Worm (Caenorhabditis elegans) whole organism, L4 larva: Measurements from ENCODE around the gene ldp-1.

Source experiments
- D1046.2 ChIP-seq: fragments of 200-800 bp; sonication (Bioruptor generic); IDR thresholded peaks from 2 replicates; pipeline ENCODE4 v1.3.6; 2022; ENCODE audit warnings: missing genetic modification characterization, missing compliant biosample characterization
- F10B5.3 ChIP-seq: sonication (generic microtip); optimal IDR thresholded peaks from 2 replicates; lab custom pipeline; 2016; ENCODE audit warnings: mild to moderate bottlenecking, missing genetic modification characterization, missing compliant biosample characterization
- F26F4.8 ChIP-seq: fragments of 200-800 bp; sonication (Bioruptor generic); conservative IDR thresholded peaks from 2 replicates; pipeline ENCODE4 v1.3.6; 2022; ENCODE audit warnings: missing genetic modification characterization, missing compliant biosample characterization
- F44E2.7 ChIP-seq: fragments of 200-800 bp; sonication (Bioruptor generic); IDR thresholded peaks from 2 replicates; pipeline ENCODE4 v2.1.2; 2022; ENCODE audit warnings: missing genetic modification characterization, missing compliant biosample characterization
- F49E8.2 ChIP-seq: sonication (generic microtip); optimal IDR thresholded peaks from 2 replicates; lab custom pipeline; 2016; ENCODE audit warnings: missing compliant biosample characterization, mild to moderate bottlenecking, missing genetic modification characterization, borderline replicate concordance
- T20F7.1 ChIP-seq: fragments of 200-800 bp; sonication (Bioruptor generic); optimal IDR thresholded peaks from 2 replicates; lab custom pipeline; 2018; ENCODE audit warnings: mild to moderate bottlenecking, missing genetic modification characterization, missing compliant biosample characterization
- T26A8.4 ChIP-seq: fragments of 200-800 bp; sonication (Bioruptor generic); IDR thresholded peaks from 2 replicates; pipeline ENCODE4 v1.3.6; 2022; ENCODE audit warnings: missing genetic modification characterization, missing compliant biosample characterization
- Y105C5A.15 ChIP-seq: fragments of 200-800 bp; sonication (Bioruptor generic); IDR thresholded peaks from 2 replicates; pipeline ENCODE4 v1.3.6; 2022; ENCODE audit warnings: missing genetic modification characterization, missing compliant biosample characterization
- Y5F2A.4 ChIP-seq: fragments of 200-800 bp; sonication (Bioruptor generic); optimal IDR thresholded peaks from 2 replicates; lab custom pipeline; 2018; ENCODE audit warnings: mild to moderate bottlenecking, missing genetic modification characterization, missing compliant biosample characterization
- ZK546.5 ChIP-seq, 2 experiments: sonication (generic microtip); optimal IDR thresholded peaks; 2 replicates each; lab custom pipeline; 2017; ENCODE audit warnings: missing biosample characterization in 2 of 2, missing genetic modification characterization in 2 of 2
- ama-1 ChIP-seq: fragments of 150-350 bp; optimal IDR thresholded peaks from 2 replicates; lab custom pipeline; 2014; ENCODE audit warnings: inconsistent platforms, mixed read lengths
- arid-1 ChIP-seq: fragments of 200-800 bp; sonication (Bioruptor generic); conservative IDR thresholded peaks from 2 replicates; pipeline ENCODE4 v1.3.6; 2022; ENCODE audit warnings: missing genetic modification reagents, missing genetic modification characterization, missing compliant biosample characterization
- attf-4 ChIP-seq: sonication (generic microtip); optimal IDR thresholded peaks from 3 replicates; lab custom pipeline; 2017; ENCODE audit warnings: missing biosample characterization, missing genetic modification characterization
- ceh-28 ChIP-seq: fragments of 150-350 bp; optimal IDR thresholded peaks from 2 replicates; lab custom pipeline; 2014; ENCODE audit warnings: missing biosample characterization, missing genetic modification reagents, missing genetic modification characterization
- ceh-32 ChIP-seq: sonication (generic microtip); optimal IDR thresholded peaks from 2 replicates; lab custom pipeline; 2016; ENCODE audit warnings: mild to moderate bottlenecking, missing genetic modification characterization, missing compliant biosample characterization; ENCODE audit not compliant: poor library complexity
- ceh-44 ChIP-seq: fragments of 200-800 bp; sonication (Bioruptor generic); IDR thresholded peaks from 2 replicates; pipeline ENCODE4 v1.3.6; 2022; ENCODE audit warnings: missing genetic modification reagents, missing genetic modification characterization, missing compliant biosample characterization
- daf-12 ChIP-seq: fragments of 150-350 bp; optimal IDR thresholded peaks from 2 replicates; lab custom pipeline; 2014; ENCODE audit warnings: missing biosample characterization, missing genetic modification reagents, missing genetic modification characterization
- daf-16 ChIP-seq, 3 experiments: sonication (generic microtip); optimal IDR thresholded peaks; 2 replicates each; lab custom pipeline; 2016 to 2017; ENCODE audit warnings: missing genetic modification characterization in 3 of 3, missing genetic modification reagents in 3 of 3, mild to moderate bottlenecking in 2 of 3, missing compliant biosample characterization in 2 of 3, missing biosample characterization in 1 of 3, moderate library complexity in 1 of 3
- daf-19 ChIP-seq: fragments of 200-800 bp; sonication (Bioruptor generic); conservative IDR thresholded peaks from 2 replicates; pipeline ENCODE4 v1.3.6; 2022; ENCODE audit warnings: missing genetic modification characterization, missing compliant biosample characterization
- daf-8 ChIP-seq: fragments of 200-800 bp; sonication (Bioruptor generic); IDR thresholded peaks from 2 replicates; pipeline ENCODE4 v1.3.6; 2022; ENCODE audit warnings: missing genetic modification characterization, missing compliant biosample characterization
- dmd-6 ChIP-seq: fragments of 200-800 bp; sonication (Bioruptor generic); IDR thresholded peaks from 2 replicates; pipeline ENCODE4 v1.3.6; 2022; ENCODE audit warnings: missing genetic modification reagents, missing genetic modification characterization, missing compliant biosample characterization
- dpl-1 ChIP-seq: fragments of 150-350 bp; optimal IDR thresholded peaks from 2 replicates; lab custom pipeline; 2014; ENCODE audit warnings: missing biosample characterization, missing genetic modification reagents, missing genetic modification characterization
- dve-1 ChIP-seq: sonication (generic microtip); optimal IDR thresholded peaks from 2 replicates; lab custom pipeline; 2017; ENCODE audit warnings: antibody characterized with exemption, mild to moderate bottlenecking, missing genetic modification characterization, missing compliant biosample characterization; ENCODE audit not compliant: insufficient read depth
- egl-43 ChIP-seq: fragments of 200-800 bp; sonication (Bioruptor generic); IDR thresholded peaks from 2 replicates; pipeline ENCODE4 v1.3.6; 2022; ENCODE audit warnings: missing genetic modification reagents, missing genetic modification characterization, missing compliant biosample characterization
- fkh-10 ChIP-seq: fragments of 150-350 bp; optimal IDR thresholded peaks from 2 replicates; lab custom pipeline; 2014; ENCODE audit warnings: missing biosample characterization, missing genetic modification reagents, missing genetic modification characterization
- fos-1 ChIP-seq: fragments of 150-350 bp; optimal IDR thresholded peaks from 2 replicates; lab custom pipeline; 2014; ENCODE audit warnings: missing biosample characterization, missing genetic modification characterization
- hif-1 ChIP-seq, 2 experiments: sonication (generic microtip); optimal IDR thresholded peaks; 2 replicates each; lab custom pipeline; 2016 to 2017; ENCODE audit warnings: missing compliant biosample characterization in 2 of 2, missing genetic modification characterization in 2 of 2, missing genetic modification reagents in 2 of 2, missing genotype in 2 of 2, mild to moderate bottlenecking in 1 of 2
- hlh-11 ChIP-seq: fragments of 200-800 bp; sonication (Bioruptor generic); optimal IDR thresholded peaks from 2 replicates; lab custom pipeline; 2018; ENCODE audit warnings: mild to moderate bottlenecking, missing genetic modification characterization, missing compliant biosample characterization
- lim-7 ChIP-seq: fragments of 200-800 bp; sonication (Bioruptor generic); IDR thresholded peaks from 2 replicates; pipeline ENCODE4 v1.3.6; 2022; ENCODE audit warnings: missing genetic modification characterization, missing compliant biosample characterization
- lin-13 ChIP-seq: fragments of 150-350 bp; optimal IDR thresholded peaks from 2 replicates; lab custom pipeline; 2014; ENCODE audit warnings: missing biosample characterization, missing genetic modification reagents, missing genetic modification characterization
- lin-38 ChIP-seq: fragments of 200-800 bp; sonication (Bioruptor generic); IDR thresholded peaks from 2 replicates; pipeline ENCODE4 v1.3.6; 2022; ENCODE audit warnings: missing genetic modification reagents, missing genetic modification characterization, missing compliant biosample characterization
- lir-3 ChIP-seq: sonication (generic microtip); optimal IDR thresholded peaks from 2 replicates; lab custom pipeline; 2016; ENCODE audit warnings: mild to moderate bottlenecking, missing genetic modification characterization, missing compliant biosample characterization
- mdl-1 ChIP-seq, 2 experiments: fragments of 150-350 bp in 1 of 2; sonication (generic microtip) in 1 of 2; optimal IDR thresholded peaks; 2 replicates each; lab custom pipeline; 2014 to 2017; ENCODE audit warnings: missing biosample characterization in 2 of 2, missing genetic modification characterization in 2 of 2
- mdt-29 ChIP-seq: fragments of 200-800 bp; sonication (Bioruptor generic); IDR thresholded peaks from 2 replicates; pipeline ENCODE4 v1.3.6; 2022; ENCODE audit warnings: missing genetic modification reagents, missing genetic modification characterization, missing compliant biosample characterization
- mep-1 ChIP-seq: fragments of 150-350 bp; sonication (generic microtip); optimal IDR thresholded peaks from 3 replicates; lab custom pipeline; 2014; ENCODE audit warnings: missing biosample characterization, missing genetic modification characterization
- mes-2 ChIP-seq: sonication (generic microtip); optimal IDR thresholded peaks from 2 replicates; lab custom pipeline; 2016; ENCODE audit warnings: missing genotype, mild to moderate bottlenecking, missing genetic modification characterization, missing compliant biosample characterization; ENCODE audit not compliant: poor library complexity, severe bottlenecking
- mxl-2 ChIP-seq: fragments of 200-800 bp; sonication (Bioruptor generic); conservative IDR thresholded peaks from 2 replicates; pipeline ENCODE4 v1.3.6; 2022; ENCODE audit warnings: missing genetic modification reagents, missing genetic modification characterization, missing compliant biosample characterization
- nhr-10 ChIP-seq: fragments of 150-350 bp; optimal IDR thresholded peaks from 2 replicates; lab custom pipeline; 2014; ENCODE audit warnings: missing biosample characterization, missing genetic modification characterization
- nhr-102 ChIP-seq: sonication (generic microtip); optimal IDR thresholded peaks from 2 replicates; lab custom pipeline; 2016; ENCODE audit warnings: mild to moderate bottlenecking, missing genetic modification characterization, moderate library complexity, missing compliant biosample characterization
- nhr-11 ChIP-seq: fragments of 150-350 bp; optimal IDR thresholded peaks from 2 replicates; lab custom pipeline; 2014; ENCODE audit warnings: missing biosample characterization, missing genetic modification characterization
- nhr-76 ChIP-seq: fragments of 150-350 bp; optimal IDR thresholded peaks from 2 replicates; lab custom pipeline; 2014; ENCODE audit warnings: missing biosample characterization, missing genetic modification characterization
- sdz-12 ChIP-seq: fragments of 200-800 bp; sonication (Bioruptor generic); optimal IDR thresholded peaks from 2 replicates; lab custom pipeline; 2018; ENCODE audit warnings: mild to moderate bottlenecking, missing genetic modification characterization, missing compliant biosample characterization
- skn-1 ChIP-seq: fragments of 150-350 bp; optimal IDR thresholded peaks from 2 replicates; lab custom pipeline; 2014; ENCODE audit warnings: missing biosample characterization, missing genetic modification characterization
- snpc-1.2 ChIP-seq: fragments of 200-800 bp; sonication (Bioruptor generic); IDR thresholded peaks from 2 replicates; pipeline ENCODE4 v1.3.6; 2022; ENCODE audit warnings: missing genetic modification reagents, missing genetic modification characterization, missing compliant biosample characterization
- snpc-4 ChIP-seq: fragments of 150-350 bp; optimal IDR thresholded peaks from 2 replicates; lab custom pipeline; 2014; ENCODE audit warnings: missing biosample characterization, missing genetic modification characterization
- spr-1 ChIP-seq: sonication (generic microtip); optimal IDR thresholded peaks from 2 replicates; lab custom pipeline; 2016; ENCODE audit warnings: mild to moderate bottlenecking, missing genetic modification characterization, missing compliant biosample characterization
- tag-97 ChIP-seq: fragments of 200-800 bp; sonication (Bioruptor generic); IDR thresholded peaks from 2 replicates; pipeline ENCODE4 v1.3.6; 2022; ENCODE audit warnings: missing genetic modification characterization, missing compliant biosample characterization
- zag-1 ChIP-seq: fragments of 150-350 bp; optimal IDR thresholded peaks from 2 replicates; lab custom pipeline; 2014; ENCODE audit warnings: missing biosample characterization, missing genetic modification characterization
- zfp-2 ChIP-seq: sonication (generic microtip); optimal IDR thresholded peaks from 2 replicates; lab custom pipeline; 2016; ENCODE audit warnings: mild to moderate bottlenecking, missing genetic modification characterization, missing compliant biosample characterization
- zfp-3 ChIP-seq: fragments of 200-800 bp; sonication (Bioruptor generic); conservative IDR thresholded peaks from 2 replicates; pipeline ENCODE4 v1.3.6; 2022; ENCODE audit warnings: missing genetic modification reagents, missing genetic modification characterization, missing compliant biosample characterization
- zip-2 ChIP-seq: fragments of 150-350 bp; optimal IDR thresholded peaks from 2 replicates; lab custom pipeline; 2014; ENCODE audit warnings: missing biosample characterization, missing genetic modification characterization
- ztf-11 ChIP-seq: fragments of 150-350 bp; optimal IDR thresholded peaks from 2 replicates; lab custom pipeline; 2014; ENCODE audit warnings: missing biosample characterization, missing genetic modification characterization

ldp-1 gene

ce11 chrV:2133512-2133911 lies 6.2 kb downstream of the ldp-1 start (continued):
- TF ChIP-seq hlh-11 (tag; lab: Kevin White, UChicago) (peak; percentile 83), arid-1 (GFP tag; lab: Robert Waterston, UW) (0 out of 2 replicates have a peak, but pooled peaks have one; percentile 37), dve-1 (tag; lab: Kevin White, UChicago) (peak; percentile 23), ceh-32 (tag; lab: Kevin White, UChicago) (no peak), Y105C5A.15 (no peak), daf-16 (GFP tag; optimal IDR thresholded peaks at IDR 0.05; lab: Kevin White, UChicago) (peak in 1 of 2 experiments; percentile 6), daf-16 (tag; optimal IDR thresholded peaks at IDR 0.05; lab: Kevin White, UChicago) (peak; percentile 24), D1046.2 (GFP tag; lab: Robert Waterston, UW) (no peak), mdl-1 (tag; optimal IDR thresholded peaks at IDR 0.05; lab: Kevin White, UChicago) (peak; percentile 71 to 93), F10B5.3 (tag; lab: Kevin White, UChicago) (no peak), zfp-3 (GFP tag; lab: Robert Waterston, UW) (no peak), mxl-2 (peak; percentile 97), mes-2 (tag; lab: Kevin White, UChicago) (peak; percentile 52), F26F4.8 (GFP tag; lab: Robert Waterston, UW) (no peak), F49E8.2 (tag; lab: Kevin White, UChicago) (no peak), mep-1 (tag; lab: Kevin White, UChicago) (peak; percentile 74), ama-1 (no peak), T26A8.4 (GFP tag; lab: Robert Waterston, UW) (no peak), F44E2.7 (no peak), daf-8 (GFP tag; lab: Robert Waterston, UW) (no peak), lin-38 (GFP tag; lab: Robert Waterston, UW) (peak; percentile 33), sdz-12 (GFP tag; lab: Kevin White, UChicago) (no peak), ceh-28 (no peak), skn-1 (no peak), ztf-11 (no peak), egl-43 (0 out of 2 replicates have a peak, but pooled peaks have one; percentile 49), fos-1 (tag; lab: Kevin White, UChicago) (no peak), ZK546.5 (tag; optimal IDR thresholded peaks at IDR 0.05; lab: Kevin White, UChicago) (no peak), nhr-11 (tag; lab: Kevin White, UChicago) (peak; percentile 49), zag-1 (tag; lab: Kevin White, UChicago) (no peak), daf-12 (no peak), snpc-4 (no peak), ceh-44 (GFP tag; lab: Robert Waterston, UW) (no peak), dmd-6 (GFP tag; lab: Robert Waterston, UW) (peak; percentile 73), daf-19 (no peak), tag-97 (GFP tag; lab: Robert Waterston, UW) (no peak), hif-1 (tag; optimal IDR thresholded peaks at IDR 0.05; lab: Kevin White, UChicago) (peak in 1 of 2 experiments; percentile 76), attf-4 (tag; lab: Kevin White, UChicago) (no peak), nhr-76 (no peak), lim-7 (GFP tag; lab: Robert Waterston, UW) (no peak), zfp-2 (tag; lab: Kevin White, UChicago) (no peak), mdt-29 (GFP tag; lab: Robert Waterston, UW) (no peak), lin-13 (no peak), dpl-1 (GFP tag; lab: Kevin White, UChicago) (peak; percentile 28), nhr-10 (tag; lab: Kevin White, UChicago) (no peak), T20F7.1 (GFP tag; lab: Kevin White, UChicago) (no peak), nhr-102 (no peak), fkh-10 (GFP tag; lab: Kevin White, UChicago) (peak; percentile 74), spr-1 (tag; lab: Kevin White, UChicago) (no peak), zip-2 (tag; lab: Kevin White, UChicago) (no peak), snpc-1.2 (GFP tag; lab: Robert Waterston, UW) (no peak), Y5F2A.4 (GFP tag; lab: Kevin White, UChicago) (no peak), lir-3 (tag; lab: Kevin White, UChicago) (no peak)
